Fruit fly (Drosophila melanogaster): ENCODE data around the gene Lsp1beta.
A peak's percentile ranks its signal among the peaks of the same experiment; 100 is the strongest.

Lsp1beta gene

DNA sequence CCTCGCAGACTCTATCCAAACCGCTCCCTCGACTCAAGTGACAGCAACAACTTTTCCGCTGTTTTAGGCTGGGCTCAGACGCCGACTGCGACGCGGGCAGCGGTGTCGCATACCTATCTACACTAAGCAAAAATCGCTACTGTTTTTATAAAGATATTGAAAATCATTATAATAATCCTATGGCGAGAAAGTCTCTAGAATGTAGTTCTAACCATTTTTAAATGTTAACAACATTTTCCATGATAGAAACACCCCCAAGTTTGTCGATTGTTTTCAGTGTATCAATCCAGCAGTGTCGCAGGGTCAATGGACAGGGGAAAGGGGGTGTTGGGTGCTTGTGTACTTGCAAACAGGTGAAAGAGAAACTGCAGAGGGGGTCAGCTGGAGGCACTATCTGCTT, 32.4 kb upstream of the Lsp1beta start (continued):
- peak; percentile 93 for TF ChIP-seq fd3F (GFP tag; optimal IDR thresholded peaks at IDR 0.05)
- TF ChIP-seq Gug (GFP tag; IDR thresholded peaks at IDR 0.05) = peak; percentile 92
- peak; percentile 79 for TF ChIP-seq Nf-YC (tag; optimal IDR thresholded peaks at IDR 0.05)
- TF ChIP-seq CG12236 (GFP tag; optimal IDR thresholded peaks at IDR 0.05) = peak; percentile 86
- TF ChIP-seq Awh (GFP tag; IDR thresholded peaks at IDR 0.05) = peak; percentile 94
- TF ChIP-seq sisA (GFP tag; IDR thresholded peaks at IDR 0.05) = peak; percentile 96
- TF ChIP-seq CG12219 (GFP tag; optimal IDR thresholded peaks at IDR 0.05) = peak; percentile 95
- peak; percentile 70 for TF ChIP-seq CG3163 (GFP tag; optimal IDR thresholded peaks at IDR 0.05)
- peak; percentile 92 for TF ChIP-seq Mes4 (GFP tag; optimal IDR thresholded peaks at IDR 0.05)
- peak; percentile 89 for TF ChIP-seq run (tag; optimal IDR thresholded peaks at IDR 0.05)
- TF ChIP-seq insv (GFP tag; optimal IDR thresholded peaks at IDR 0.05) = peak; percentile 32 to 60
- peak; percentile 85 for TF ChIP-seq nom (GFP tag; optimal IDR thresholded peaks at IDR 0.05)
- TF ChIP-seq CG7839 (tag; optimal IDR thresholded peaks at IDR 0.05) = peak; percentile 97
- TF ChIP-seq CG1024 (GFP tag; IDR thresholded peaks at IDR 0.05) = peak; percentile 90
- peak; percentile 92 for TF ChIP-seq slp2 (GFP tag; optimal IDR thresholded peaks at IDR 0.05)
- TF ChIP-seq ap (GFP tag; IDR thresholded peaks at IDR 0.05) = peak; percentile 95
- peak; percentile 91 for TF ChIP-seq trem (tag; optimal IDR thresholded peaks at IDR 0.05)
- peak; percentile 90 for TF ChIP-seq ssp (GFP tag; IDR thresholded peaks at IDR 0.05)
- peak; percentile 92 for TF ChIP-seq CG3726 (GFP tag; IDR thresholded peaks at IDR 0.05)
- TF ChIP-seq CG30403 (GFP tag; optimal IDR thresholded peaks at IDR 0.05) = peak; percentile 98
- TF ChIP-seq CG2120 (GFP tag; optimal IDR thresholded peaks at IDR 0.05) = peak; percentile 97
- peak; percentile 34; the same call in 1 of the 2 replicates for TF ChIP-seq Dref (GFP tag; IDR thresholded peaks at IDR 0.05)
- peak; percentile 52 for TF ChIP-seq Sry-β (GFP tag; optimal IDR thresholded peaks at IDR 0.05)
- peak; percentile 93 for TF ChIP-seq CG8290 (GFP tag; optimal IDR thresholded peaks at IDR 0.05)
- peak; percentile 70 to 98 for TF ChIP-seq CG8290 (tag; optimal IDR thresholded peaks at IDR 0.05)
- TF ChIP-seq Nf-YA (GFP tag; IDR thresholded peaks at IDR 0.05) = peak; percentile 92
- TF ChIP-seq Lim3 (GFP tag; IDR thresholded peaks at IDR 0.05) = peak; percentile 90
- TF ChIP-seq CG7928 (GFP tag; optimal IDR thresholded peaks at IDR 0.05) = peak; percentile 77
- peak; percentile 97 for TF ChIP-seq unpg (GFP tag; optimal IDR thresholded peaks at IDR 0.05)
- peak; percentile 96 for TF ChIP-seq CG7556 (GFP tag; optimal IDR thresholded peaks at IDR 0.05)
- TF ChIP-seq CG10654 (GFP tag; optimal IDR thresholded peaks at IDR 0.05) = peak; percentile 94
- peak; percentile 95 for TF ChIP-seq B-H1 (GFP tag; IDR thresholded peaks at IDR 0.05)
- TF ChIP-seq trh (GFP tag; optimal IDR thresholded peaks at IDR 0.05) = peak; percentile 94
- peak; percentile 96 for TF ChIP-seq CG10366 (GFP tag; IDR thresholded peaks at IDR 0.05)
- peak; percentile 93 for TF ChIP-seq MTF-1 (GFP tag; optimal IDR thresholded peaks at IDR 0.05; ENCODE audit: borderline replicate concordance)
- TF ChIP-seq MBD-R2 (GFP tag; IDR thresholded peaks at IDR 0.05) = peak; percentile 91
- no peak for TF ChIP-seq nerfin-2 (GFP tag; IDR thresholded peaks at IDR 0.05; ENCODE audit: partially characterized antibody)
- TF ChIP-seq pho (GFP tag; optimal IDR thresholded peaks at IDR 0.05) = peak; percentile 96
- peak; percentile 96 for TF ChIP-seq CG12071 (GFP tag; optimal IDR thresholded peaks at IDR 0.05)
- TF ChIP-seq lbe (GFP tag; optimal IDR thresholded peaks at IDR 0.05) = peak; percentile 97
- peak; percentile 93 for TF ChIP-seq cwo (GFP tag; optimal IDR thresholded peaks at IDR 0.05)
- TF ChIP-seq her (GFP tag; optimal IDR thresholded peaks at IDR 0.05) = peak; percentile 91
- peak; percentile 79 for TF ChIP-seq Elba2 (GFP tag; optimal IDR thresholded peaks at IDR 0.05)
- peak; percentile 81 for TF ChIP-seq CG4282 (GFP tag; optimal IDR thresholded peaks at IDR 0.05)
- TF ChIP-seq ind (GFP tag; optimal IDR thresholded peaks at IDR 0.05) = peak; percentile 97
- TF ChIP-seq CG17829 (tag; optimal IDR thresholded peaks at IDR 0.05) = peak; percentile 97
- peak; percentile 92 for TF ChIP-seq scrt (GFP tag; optimal IDR thresholded peaks at IDR 0.05)
- TF ChIP-seq tin (GFP tag; optimal IDR thresholded peaks at IDR 0.05) = peak; percentile 95
- peak; percentile 20 for TF ChIP-seq pfk (GFP tag; optimal IDR thresholded peaks at IDR 0.05)
- peak; percentile 93 for TF ChIP-seq CG13775 (GFP tag; optimal IDR thresholded peaks at IDR 0.05)
- peak; percentile 95 for TF ChIP-seq sens-2 (GFP tag; IDR thresholded peaks at IDR 0.05)
- peak; percentile 89 for TF ChIP-seq al (GFP tag; IDR thresholded peaks at IDR 0.05)

Data from whole organism, embryonic.